Worm (Caenorhabditis elegans): ENCODE data around the gene K12B6.11.

Gene K12B6.11

ce11 chrV:6326980-6327379 lies 38.3 kb downstream of the K12B6.11 start, which contains the start of gene fbxa-202:
Gene fbxa-202 (plus strand): TSS chrV:6327280.
- TF ChIP-seq T26A8.4 (GFP tag; IDR thresholded peaks at IDR 0.05), result no peak
- TF ChIP-seq daf-16 (GFP tag; optimal IDR thresholded peaks at IDR 0.05), result no peak
- no peak for TF ChIP-seq daf-16 (tag; optimal IDR thresholded peaks at IDR 0.05)
- no peak for TF ChIP-seq dmd-9 (GFP tag; IDR thresholded peaks at IDR 0.05)
- no peak for TF ChIP-seq pqm-1 (tag; optimal IDR thresholded peaks at IDR 0.05)
- TF ChIP-seq nhr-48 (tag; optimal IDR thresholded peaks at IDR 0.05), result no peak
- TF ChIP-seq hlh-11 (tag; optimal IDR thresholded peaks at IDR 0.05), result no peak
- TF ChIP-seq mxl-2 (GFP tag; conservative IDR thresholded peaks at IDR 0.05), result no peak
- no peak for TF ChIP-seq mes-2 (tag; optimal IDR thresholded peaks at IDR 0.05; ENCODE audit: poor library complexity, severe bottlenecking)
- TF ChIP-seq ZK546.5 (tag; optimal IDR thresholded peaks at IDR 0.05), result no peak
- TF ChIP-seq Y5F2A.4 (GFP tag; optimal IDR thresholded peaks at IDR 0.05), result no peak
- no peak for TF ChIP-seq mxl-3 (GFP tag; optimal IDR thresholded peaks at IDR 0.05)
- no peak for TF ChIP-seq egl-27 (tag; optimal IDR thresholded peaks at IDR 0.05)

- TF ChIP-seq unc-39 (tag; optimal IDR thresholded peaks at IDR 0.05) (no peak), dve-1 (tag; optimal IDR thresholded peaks at IDR 0.05; ENCODE audit: insufficient read depth) (no peak), nhr-42 (GFP tag; IDR thresholded peaks at IDR 0.05) (no peak), lin-39 (tag; optimal IDR thresholded peaks at IDR 0.05) (no peak), Y75B8A.6 (GFP tag; IDR thresholded peaks at IDR 0.05) (no peak), lir-3 (tag; optimal IDR thresholded peaks at IDR 0.05) (no peak), dpl-1 (GFP tag; optimal IDR thresholded peaks at IDR 0.05) (no peak), daf-19 (GFP tag; conservative IDR thresholded peaks at IDR 0.05) (no peak), lin-38 (GFP tag; IDR thresholded peaks at IDR 0.05) (no peak), nhr-102 (tag; optimal IDR thresholded peaks at IDR 0.05) (no peak), madf-9 (GFP tag; conservative IDR thresholded peaks at IDR 0.05) (no peak)
Observed at ce11 chrV:6328897-6329296, 40.2 kb downstream of the K12B6.11 start, which contains the start of gene T28C12.2. Gene T28C12.2 (plus strand): TSS chrV:6329197.

ce11 chrV:6331607-6332006 lies 42.9 kb downstream of the K12B6.11 start, which contains the start of gene T28C12.1:
Gene T28C12.1 (plus strand): TSS chrV:6331907.
- no peak for TF ChIP-seq lim-7 (GFP tag; IDR thresholded peaks at IDR 0.05)
- no peak for TF ChIP-seq jun-1 (tag; optimal IDR thresholded peaks at IDR 0.05)
- TF ChIP-seq F44E2.7 (GFP tag; IDR thresholded peaks at IDR 0.05), result no peak

- TF ChIP-seq lin-15B (tag; optimal IDR thresholded peaks at IDR 0.05) (no peak), lin-1 (GFP tag; IDR thresholded peaks at IDR 0.05) (peak; percentile 88), tra-1 (GFP tag; IDR thresholded peaks at IDR 0.05) (peak; percentile 73), madf-9 (GFP tag; conservative IDR thresholded peaks at IDR 0.05) (peak; percentile 66), Y105C5A.15 (GFP tag; IDR thresholded peaks at IDR 0.05) (no peak), fos-1 (tag; optimal IDR thresholded peaks at IDR 0.05) (no peak), zip-2 (tag; optimal IDR thresholded peaks at IDR 0.05) (no peak), attf-4 (tag; optimal IDR thresholded peaks at IDR 0.05) (no peak), pha-4 (GFP tag; IDR thresholded peaks at IDR 0.05) (peak; percentile 85), pha-4 (tag; optimal IDR thresholded peaks at IDR 0.05) (no peak), hlh-30 (tag; optimal IDR thresholded peaks at IDR 0.05; ENCODE audit: insufficient read depth) (no peak), sdz-12 (GFP tag; optimal IDR thresholded peaks at IDR 0.05) (no peak), lsy-2 (tag; optimal IDR thresholded peaks at IDR 0.05) (no peak), madf-5 (GFP tag; IDR thresholded peaks at IDR 0.05) (peak; percentile 79 to 82), nhr-237 (tag; optimal IDR thresholded peaks at IDR 0.05) (no peak), zag-1 (tag; optimal IDR thresholded peaks at IDR 0.05) (no peak), ZK337.2 (GFP tag; IDR thresholded peaks at IDR 0.05) (peak; percentile 60; the same call in 1 of the 2 replicates), F44E2.7 (GFP tag; IDR thresholded peaks at IDR 0.05) (peak; percentile 93), dmd-8 (GFP tag; IDR thresholded peaks at IDR 0.05) (peak; percentile 98), spr-3 (GFP tag; optimal IDR thresholded peaks at IDR 0.05) (peak; percentile 15), set-16 (GFP tag; IDR thresholded peaks at IDR 0.05) (no peak), mes-2 (tag; optimal IDR thresholded peaks at IDR 0.05; ENCODE audit: poor library complexity, severe bottlenecking) (no peak), T20F7.1 (GFP tag; optimal IDR thresholded peaks at IDR 0.05) (no peak), egl-27 (tag; optimal IDR thresholded peaks at IDR 0.05) (no peak), R02D3.7 (tag; optimal IDR thresholded peaks at IDR 0.05) (no peak)
Observed at ce11 chrV:6335226-6335625, 46.5 kb downstream of the K12B6.11 start.

Measured in whole organism, L4 larva.